Worm (Caenorhabditis elegans) whole organism, young adult: ENCODE measurements around the gene C36A4.10.
A peak's percentile ranks its signal among the peaks of the same experiment; 100 is the strongest.

Experiments used
- F10E7.11 ChIP-seq: sonication (generic microtip); optimal IDR thresholded peaks from 2 replicates; lab custom pipeline; 2017; ENCODE audit warnings: mild to moderate bottlenecking, missing genetic modification characterization, moderate library complexity, missing compliant biosample characterization
- F23B12.7 ChIP-seq: sonication (generic microtip); optimal IDR thresholded peaks from 2 replicates; lab custom pipeline; 2017; ENCODE audit warnings: missing genetic modification characterization, mild to moderate bottlenecking, missing compliant biosample characterization, antibody characterized with exemption, moderate library complexity; ENCODE audit not compliant: insufficient read depth
- F33H1.4 ChIP-seq: fragments of 200-800 bp; sonication (Bioruptor generic); IDR thresholded peaks from 2 replicates; pipeline ENCODE4 v1.3.6; 2022; ENCODE audit warnings: missing genetic modification reagents, missing genetic modification characterization, missing compliant biosample characterization
- F52B5.7 ChIP-seq: sonication (generic microtip); optimal IDR thresholded peaks from 2 replicates; lab custom pipeline; 2016; ENCODE audit warnings: mild to moderate bottlenecking, missing genetic modification characterization, missing compliant biosample characterization
- F57A8.1 ChIP-seq: fragments of 200-800 bp; sonication (Bioruptor generic); optimal IDR thresholded peaks from 2 replicates; lab custom pipeline; 2018; ENCODE audit warnings: mild to moderate bottlenecking, missing genetic modification characterization, moderate library complexity, missing compliant biosample characterization
- K12H6.12 ChIP-seq: fragments of 200-800 bp; sonication (Bioruptor generic); optimal IDR thresholded peaks from 2 replicates; lab custom pipeline; 2018; ENCODE audit warnings: mild to moderate bottlenecking, missing genetic modification characterization, missing compliant biosample characterization
- T07F8.4 ChIP-seq: sonication (generic microtip); optimal IDR thresholded peaks from 2 replicates; lab custom pipeline; 2016; ENCODE audit warnings: mild to moderate bottlenecking, missing genetic modification characterization, moderate library complexity, missing compliant biosample characterization
- Y53G8AR.9 ChIP-seq: fragments of 200-800 bp; sonication (Bioruptor generic); conservative IDR thresholded peaks from 2 replicates; pipeline ENCODE4 v1.3.6; 2022; ENCODE audit warnings: missing genetic modification reagents, missing genetic modification characterization, missing compliant biosample characterization
- Y56A3A.18 ChIP-seq: fragments of 200-800 bp; sonication (Bioruptor generic); IDR thresholded peaks from 2 replicates; pipeline ENCODE4 v1.3.6; 2022; ENCODE audit warnings: missing genetic modification reagents, missing genetic modification characterization, missing compliant biosample characterization
- Y67H2A.10 ChIP-seq: fragments of 200-800 bp; sonication (Bioruptor generic); conservative IDR thresholded peaks from 2 replicates; pipeline ENCODE4 v1.3.6; 2022; ENCODE audit warnings: missing genetic modification reagents, missing genetic modification characterization, missing compliant biosample characterization
- Y95B8A.8 ChIP-seq: fragments of 200-800 bp; sonication (Bioruptor generic); IDR thresholded peaks from 2 replicates; pipeline ENCODE4 v1.3.6; 2022; ENCODE audit warnings: missing genetic modification reagents, missing genetic modification characterization, missing compliant biosample characterization
- akir-1 ChIP-seq: fragments of 200-800 bp; sonication (Bioruptor generic); optimal IDR thresholded peaks from 2 replicates; lab custom pipeline; 2018; ENCODE audit warnings: mild to moderate bottlenecking, missing genetic modification characterization, moderate library complexity, missing compliant biosample characterization
- aptf-3 ChIP-seq: fragments of 200-800 bp; sonication (Bioruptor generic); IDR thresholded peaks from 2 replicates; pipeline ENCODE4 v1.3.6; 2022; ENCODE audit warnings: missing genetic modification characterization, missing compliant biosample characterization
- ccch-3 ChIP-seq: fragments of 200-800 bp; sonication (Bioruptor generic); optimal IDR thresholded peaks from 2 replicates; lab custom pipeline; 2018; ENCODE audit warnings: mild to moderate bottlenecking, missing genetic modification characterization, missing compliant biosample characterization
- ceh-100 ChIP-seq: fragments of 200-800 bp; sonication (Bioruptor generic); IDR thresholded peaks from 2 replicates; pipeline ENCODE4 v1.3.6; 2022; ENCODE audit warnings: missing genetic modification reagents, missing genetic modification characterization, missing compliant biosample characterization
- ceh-40 ChIP-seq: fragments of 200-800 bp; sonication (Bioruptor generic); IDR thresholded peaks from 2 replicates; pipeline ENCODE4 v1.3.6; 2022; ENCODE audit warnings: missing genetic modification characterization, missing compliant biosample characterization
- ceh-58 ChIP-seq: fragments of 200-800 bp; sonication (Bioruptor generic); IDR thresholded peaks from 2 replicates; pipeline ENCODE4 v1.3.6; 2022; ENCODE audit warnings: missing genetic modification characterization, missing compliant biosample characterization
- dox-1 ChIP-seq: fragments of 200-800 bp; sonication (Bioruptor generic); IDR thresholded peaks from 2 replicates; pipeline ENCODE4 v1.3.6; 2022; ENCODE audit warnings: missing genetic modification reagents, missing genetic modification characterization, missing compliant biosample characterization
- egl-18 ChIP-seq: fragments of 200-800 bp; sonication (Bioruptor generic); IDR thresholded peaks from 2 replicates; pipeline ENCODE4 v1.3.6; 2022; ENCODE audit warnings: missing genetic modification reagents, missing genetic modification characterization, missing compliant biosample characterization
- egl-44 ChIP-seq: fragments of 200-800 bp; sonication (Bioruptor generic); IDR thresholded peaks from 2 replicates; pipeline ENCODE4 v1.3.6; 2022; ENCODE audit warnings: missing genetic modification reagents, missing genetic modification characterization, missing compliant biosample characterization
- ets-4 ChIP-seq: fragments of 200-800 bp; sonication (Bioruptor generic); optimal IDR thresholded peaks from 2 replicates; lab custom pipeline; 2018; ENCODE audit warnings: mild to moderate bottlenecking, missing genetic modification characterization, missing compliant biosample characterization
- fkh-3 ChIP-seq: sonication (generic microtip); optimal IDR thresholded peaks from 2 replicates; lab custom pipeline; 2016; ENCODE audit warnings: mild to moderate bottlenecking, missing genetic modification characterization, missing compliant biosample characterization
- hlh-12 ChIP-seq: sonication (generic microtip); optimal IDR thresholded peaks from 2 replicates; lab custom pipeline; 2016; ENCODE audit warnings: missing genetic modification characterization, missing compliant biosample characterization
- hlh-26 ChIP-seq: fragments of 200-800 bp; sonication (Bioruptor generic); conservative IDR thresholded peaks from 2 replicates; pipeline ENCODE4 v1.3.6; 2022; ENCODE audit warnings: missing genetic modification reagents, missing genetic modification characterization, missing compliant biosample characterization
- hsf-1 ChIP-seq: fragments of 200-800 bp; sonication (Bioruptor generic); IDR thresholded peaks from 2 replicates; pipeline ENCODE4 v1.3.6; 2022; ENCODE audit warnings: missing genetic modification reagents, missing genetic modification characterization, missing compliant biosample characterization
- let-526 ChIP-seq: fragments of 200-800 bp; sonication (Bioruptor generic); IDR thresholded peaks from 2 replicates; pipeline ENCODE4 v1.3.6; 2022; ENCODE audit warnings: missing genetic modification reagents, missing genetic modification characterization, missing compliant biosample characterization
- lin-35 ChIP-seq, 3 experiments: fragments of 150-350 bp in 2 of 3; sonication (generic microtip) in 1 of 3; optimal IDR thresholded peaks; 2 replicates each; lab custom pipeline; 2014 to 2018; ENCODE audit warnings: missing biosample characterization in 3 of 3, missing genetic modification characterization in 3 of 3, missing genetic modification reagents in 3 of 3
- lin-40 ChIP-seq: sonication (generic microtip); optimal IDR thresholded peaks from 2 replicates; lab custom pipeline; 2016; ENCODE audit warnings: missing genetic modification characterization, mild to moderate bottlenecking, missing compliant biosample characterization, missing genotype, missing genetic modification reagents
- lsy-27 ChIP-seq: sonication (generic microtip); optimal IDR thresholded peaks from 2 replicates; lab custom pipeline; 2017; ENCODE audit warnings: missing genetic modification characterization, mild to moderate bottlenecking, missing compliant biosample characterization, antibody characterized with exemption, missing genotype, borderline replicate concordance; ENCODE audit not compliant: insufficient read depth
- madf-6 ChIP-seq: fragments of 200-800 bp; sonication (Bioruptor generic); IDR thresholded peaks from 2 replicates; pipeline ENCODE4 v1.3.6; 2022; ENCODE audit warnings: missing genetic modification reagents, missing genetic modification characterization, missing compliant biosample characterization
- madf-8 ChIP-seq: fragments of 200-800 bp; sonication (Bioruptor generic); conservative IDR thresholded peaks from 2 replicates; pipeline ENCODE4 v1.3.6; 2022; ENCODE audit warnings: missing genetic modification reagents, missing genetic modification characterization, missing compliant biosample characterization
- mes-4 ChIP-seq: sonication (generic microtip); optimal IDR thresholded peaks from 2 replicates; lab custom pipeline; 2016; ENCODE audit warnings: missing genotype, missing genetic modification characterization, missing compliant biosample characterization
- repo-1 ChIP-seq: sonication (generic microtip); optimal IDR thresholded peaks from 2 replicates; lab custom pipeline; 2017; ENCODE audit warnings: mild to moderate bottlenecking, missing genetic modification characterization, missing compliant biosample characterization
- rpc-1 ChIP-seq, 2 experiments: fragments of 150-350 bp in 1 of 2; sonication (generic microtip) in 1 of 2; optimal IDR thresholded peaks; 2 replicates each; lab custom pipeline; 2014 to 2018; ENCODE audit warnings: missing biosample characterization in 1 of 2, missing genetic modification characterization in 1 of 2, missing genetic modification reagents in 1 of 2, missing genotype in 1 of 2
- sdz-38 ChIP-seq: sonication (generic microtip); optimal IDR thresholded peaks from 2 replicates; lab custom pipeline; 2016; ENCODE audit warnings: missing genotype, missing genetic modification characterization, missing compliant biosample characterization
- sea-2 ChIP-seq: fragments of 200-800 bp; sonication (Bioruptor generic); IDR thresholded peaks from 2 replicates; pipeline ENCODE4 v1.3.6; 2022; ENCODE audit warnings: missing genetic modification characterization, missing compliant biosample characterization
- snpc-1.3 ChIP-seq: sonication (generic microtip); optimal IDR thresholded peaks from 2 replicates; lab custom pipeline; 2017; ENCODE audit warnings: missing genetic modification characterization, mild to moderate bottlenecking, missing compliant biosample characterization, antibody characterized with exemption, moderate library complexity, missing genotype, missing genetic modification reagents; ENCODE audit not compliant: insufficient read depth
- snpc-4 ChIP-seq, 5 experiments: fragments of 150-350 bp in 1 of 5; sonication (generic microtip) in 4 of 5; optimal IDR thresholded peaks; 2 replicates each; lab custom pipeline; 2014 to 2018; ENCODE audit warnings: missing genetic modification characterization in 5 of 5, missing biosample characterization in 3 of 5, antibody characterized with exemption in 2 of 5, mild to moderate bottlenecking in 2 of 5, missing compliant biosample characterization in 2 of 5, missing genotype in 2 of 5, moderate library complexity in 2 of 5, missing genetic modification reagents in 1 of 5
- somi-1 ChIP-seq: fragments of 200-800 bp; sonication (Bioruptor generic); optimal IDR thresholded peaks from 2 replicates; lab custom pipeline; 2018; ENCODE audit warnings: mild to moderate bottlenecking, missing genetic modification characterization, missing compliant biosample characterization
- tbp1 ChIP-seq: fragments of 200-800 bp; sonication (Bioruptor generic); optimal IDR thresholded peaks from 2 replicates; lab custom pipeline; 2018; ENCODE audit warnings: mild to moderate bottlenecking, missing genetic modification characterization, missing compliant biosample characterization
- tbx-9 ChIP-seq: sonication (generic microtip); optimal IDR thresholded peaks from 2 replicates; lab custom pipeline; 2016; ENCODE audit warnings: borderline replicate concordance, missing genetic modification characterization, inconsistent platforms, missing compliant biosample characterization
- tlf-1 ChIP-seq: fragments of 200-800 bp; sonication (Bioruptor generic); optimal IDR thresholded peaks from 2 replicates; lab custom pipeline; 2018; ENCODE audit warnings: mild to moderate bottlenecking, missing genetic modification characterization, missing compliant biosample characterization
- xnd-1 ChIP-seq: sonication (generic microtip); optimal IDR thresholded peaks from 2 replicates; lab custom pipeline; 2016; ENCODE audit warnings: missing genotype, missing genetic modification reagents, missing genetic modification characterization, missing compliant biosample characterization
- ztf-18 ChIP-seq: sonication (generic microtip); optimal IDR thresholded peaks from 2 replicates; lab custom pipeline; 2016; ENCODE audit warnings: missing genotype, mild to moderate bottlenecking, missing genetic modification characterization, missing compliant biosample characterization
- ztf-22 ChIP-seq: fragments of 200-800 bp; sonication (Bioruptor generic); optimal IDR thresholded peaks from 2 replicates; lab custom pipeline; 2018; ENCODE audit warnings: mild to moderate bottlenecking, missing genetic modification characterization, moderate library complexity, missing compliant biosample characterization
- ztf-3 ChIP-seq: fragments of 200-800 bp; sonication (Bioruptor generic); optimal IDR thresholded peaks from 2 replicates; lab custom pipeline; 2018; ENCODE audit warnings: mild to moderate bottlenecking, missing genetic modification characterization, missing compliant biosample characterization

Gene C36A4.10

ce11 chrIII:3801379-3801894, 29.8 kb downstream of the C36A4.10 start (continued):
- TF ChIP-seq rpc-1 (optimal IDR thresholded peaks at IDR 0.05; lab: Kevin White, UChicago) (no peak), rpc-1 (tag; optimal IDR thresholded peaks at IDR 0.05; lab: Kevin White, UChicago) (no peak), lsy-27 (tag; lab: Kevin White, UChicago) (no peak), F23B12.7 (tag; lab: Kevin White, UChicago) (no peak), sdz-38 (tag; lab: Kevin White, UChicago) (no peak), dox-1 (GFP tag; lab: Robert Waterston, UW) (peak; percentile 79), aptf-3 (no peak), mes-4 (no peak), ccch-3 (GFP tag; lab: Kevin White, UChicago) (no peak), hlh-12 (tag; lab: Kevin White, UChicago) (no peak), F10E7.11 (peak; percentile 43), sea-2 (GFP tag; lab: Robert Waterston, UW) (peak; percentile 44; the same call in 1 of the 2 replicates), hsf-1 (GFP tag; lab: Robert Waterston, UW) (peak; percentile 85), Y56A3A.18 (GFP tag; lab: Robert Waterston, UW) (0 out of 2 replicates have a peak, but pooled peaks have one; percentile 61), F33H1.4 (GFP tag; lab: Robert Waterston, UW) (no peak), somi-1 (GFP tag; lab: Kevin White, UChicago) (peak; percentile 98), Y53G8AR.9 (peak; percentile 62), snpc-1.3 (tag; lab: Kevin White, UChicago) (no peak), ztf-22 (GFP tag; lab: Kevin White, UChicago) (peak; percentile 54), lin-40 (tag; lab: Kevin White, UChicago) (peak; percentile 95), tbp1 (GFP tag; lab: Kevin White, UChicago) (peak; percentile 53), madf-8 (no peak), egl-44 (peak; percentile 56; the same call in 1 of the 2 replicates), tbx-9 (tag; lab: Kevin White, UChicago) (no peak), ceh-100 (GFP tag; lab: Robert Waterston, UW) (peak; percentile 18; the same call in 1 of the 2 replicates), let-526 (GFP tag; lab: Robert Waterston, UW) (peak; percentile 84), tlf-1 (GFP tag; lab: Kevin White, UChicago) (peak; percentile 74), repo-1 (tag; lab: Kevin White, UChicago) (peak; percentile 69), ztf-3 (peak; percentile 77), snpc-4 (GFP tag; optimal IDR thresholded peaks at IDR 0.05; lab: Kevin White, UChicago) (peak; percentile 25), snpc-4 (tag; optimal IDR thresholded peaks at IDR 0.05; lab: Kevin White, UChicago) (peak in 3 of 4 experiments; percentile 49 to 78 (median 64)), fkh-3 (no peak), F57A8.1 (GFP tag; lab: Kevin White, UChicago) (no peak), Y67H2A.10 (GFP tag; lab: Robert Waterston, UW) (no peak; the same call in 1 of the 2 replicates), madf-6 (GFP tag; lab: Robert Waterston, UW) (peak; percentile 42; the same call in 1 of the 2 replicates), T07F8.4 (tag; lab: Kevin White, UChicago) (peak; percentile 76), K12H6.12 (tag; lab: Kevin White, UChicago) (peak; percentile 95), akir-1 (GFP tag; lab: Kevin White, UChicago) (no peak), ceh-58 (no peak), xnd-1 (no peak), Y95B8A.8 (GFP tag; lab: Robert Waterston, UW) (no peak), hlh-26 (GFP tag; lab: Robert Waterston, UW) (no peak), F52B5.7 (tag; lab: Kevin White, UChicago) (peak; percentile 7), ets-4 (GFP tag; lab: Kevin White, UChicago) (no peak), egl-18 (GFP tag; lab: Robert Waterston, UW) (no peak), ceh-40 (GFP tag; lab: Robert Waterston, UW) (no peak), ztf-18 (tag; lab: Kevin White, UChicago) (peak; percentile 43), lin-35 (GFP tag; optimal IDR thresholded peaks at IDR 0.05; lab: Kevin White, UChicago) (peak in 2 of 3 experiments; percentile 22 to 88)
